Worm (Caenorhabditis elegans): ENCODE data around the gene snr-3.

Gene snr-3

DNA sequence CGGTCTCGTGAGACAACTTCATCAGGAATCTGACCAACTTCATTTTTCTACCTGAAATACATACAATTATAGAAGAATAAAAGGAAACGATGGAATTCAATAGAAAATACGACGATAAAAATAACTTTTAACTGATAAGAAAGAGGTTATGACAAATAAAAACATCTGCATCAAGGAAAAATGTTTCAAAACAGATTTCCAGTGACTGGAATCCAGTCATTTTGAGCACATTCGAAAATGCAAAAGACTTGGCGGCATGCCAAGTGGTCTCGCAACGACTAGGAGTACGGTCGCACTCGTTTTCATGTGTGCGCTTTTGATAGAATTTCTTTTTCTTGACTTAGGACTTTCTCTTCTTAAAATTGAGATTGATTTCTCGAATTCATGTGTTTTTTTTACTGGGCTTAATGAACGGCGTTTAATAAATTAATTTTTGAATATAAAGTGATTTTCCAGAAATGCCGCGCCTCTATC is at the start of gene snr-3, which contains the start of gene rsp-5 (continued):
- no peak for TF ChIP-seq fkh-4 (tag; optimal IDR thresholded peaks at IDR 0.05; ENCODE audit: borderline replicate concordance)
- TF ChIP-seq alr-1 (tag; optimal IDR thresholded peaks at IDR 0.05; ENCODE audit: borderline replicate concordance): no peak
- TF ChIP-seq unc-30 (tag; optimal IDR thresholded peaks at IDR 0.05): no peak
- peak; percentile 19 for TF ChIP-seq fkh-10 (GFP tag; optimal IDR thresholded peaks at IDR 0.05)
- TF ChIP-seq tlp-1 (tag; optimal IDR thresholded peaks at IDR 0.05): no peak
- no peak for TF ChIP-seq Y116A8C.19 (tag; optimal IDR thresholded peaks at IDR 0.05; ENCODE audit: borderline replicate concordance)
- TF ChIP-seq unc-86 (tag; optimal IDR thresholded peaks at IDR 0.05): peak; percentile 15
- TF ChIP-seq nhr-47 (tag; optimal IDR thresholded peaks at IDR 0.05): peak; percentile 71
- peak; percentile 82 to 85 for TF ChIP-seq efl-1 (optimal IDR thresholded peaks at IDR 0.05)
- TF ChIP-seq efl-1 (GFP tag; optimal IDR thresholded peaks at IDR 0.05 in 1 of 2): peak; percentile 79 to 97
- TF ChIP-seq nhr-85 (tag): peak; percentile 84
- no peak for TF ChIP-seq unc-62 (GFP tag; optimal IDR thresholded peaks at IDR 0.05)
- TF ChIP-seq unc-98 (GFP tag; IDR thresholded peaks at IDR 0.05): no peak
- no peak for TF ChIP-seq nhr-237 (tag; optimal IDR thresholded peaks at IDR 0.05)
- TF ChIP-seq nhr-12 (tag; optimal IDR thresholded peaks at IDR 0.05): no peak
- peak; percentile 38 to 68 (median 63) for TF ChIP-seq ceh-82 (tag; optimal IDR thresholded peaks at IDR 0.05)
- TF ChIP-seq mep-1 (tag; optimal IDR thresholded peaks at IDR 0.05): peak; percentile 61
- no peak for TF ChIP-seq ceh-90 (tag; optimal IDR thresholded peaks at IDR 0.05)
- TF ChIP-seq rnt-1 (tag; optimal IDR thresholded peaks at IDR 0.05): peak; percentile 73
- peak; percentile 15 for TF ChIP-seq ama-1 (optimal IDR thresholded peaks at IDR 0.05)
- peak in 2 of 6 experiments; percentile 43 to 61 for TF ChIP-seq elt-3 (tag; optimal IDR thresholded peaks at IDR 0.05)
- TF ChIP-seq F16B12.6 (tag; optimal IDR thresholded peaks at IDR 0.05): peak; percentile 33
- no peak for TF ChIP-seq aha-1 (tag; optimal IDR thresholded peaks at IDR 0.05)
- peak; percentile 55 for TF ChIP-seq xbp-1 (tag; optimal IDR thresholded peaks at IDR 0.05)
- TF ChIP-seq lin-35 (GFP tag; optimal IDR thresholded peaks at IDR 0.05): peak; percentile 78 to 91
- TF ChIP-seq isw-1 (GFP tag; IDR thresholded peaks at IDR 0.05): peak; percentile 51
- TF ChIP-seq nhr-28 (tag; optimal IDR thresholded peaks at IDR 0.05): no peak
- TF ChIP-seq mdl-1 (tag; optimal IDR thresholded peaks at IDR 0.05): peak in 1 of 2 experiments; percentile 41
- TF ChIP-seq fkh-8 (tag; optimal IDR thresholded peaks at IDR 0.05): peak; percentile 46
- TF ChIP-seq ets-5 (GFP tag; IDR thresholded peaks at IDR 0.05): no peak
- no peak for TF ChIP-seq sptf-1 (tag; optimal IDR thresholded peaks at IDR 0.05)
- no peak for TF ChIP-seq sox-4 (tag; optimal IDR thresholded peaks at IDR 0.05)
- TF ChIP-seq C04F5.9 (tag; optimal IDR thresholded peaks at IDR 0.05): no peak

DNA sequence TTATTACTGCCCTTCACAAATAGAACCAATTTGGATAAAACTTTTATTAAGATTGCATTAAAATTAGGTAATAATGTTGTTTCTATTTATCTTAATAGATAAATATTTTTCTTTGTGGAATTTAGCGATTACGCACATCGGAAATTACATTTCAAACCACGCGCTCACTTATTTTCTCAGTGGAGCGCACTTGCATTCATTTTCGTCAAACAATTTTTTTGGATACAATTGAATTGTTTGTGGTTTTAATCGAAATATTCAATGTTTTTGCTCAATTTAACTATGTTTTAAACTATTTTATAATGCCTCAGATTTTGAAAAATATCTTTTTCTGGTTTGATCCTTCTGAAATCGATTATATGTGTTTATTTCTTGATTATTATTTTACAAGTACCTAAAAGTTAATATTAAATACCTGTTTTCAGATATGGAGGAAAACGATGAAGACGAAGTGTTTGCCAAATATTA is 46.4 kb upstream of the snr-3 start, which contains the start of gene utp-20:
utp-20 (plus strand) TSS at position 418 of the 468 bp plus-strand sequence.
- TF ChIP-seq aha-1 (tag; optimal IDR thresholded peaks at IDR 0.05) (no peak), mep-1 (tag; optimal IDR thresholded peaks at IDR 0.05) (peak; percentile 62), grh-1 (GFP tag; IDR thresholded peaks at IDR 0.05) (no peak), Y116A8C.19 (tag; optimal IDR thresholded peaks at IDR 0.05; ENCODE audit: borderline replicate concordance) (no peak), blmp-1 (tag; optimal IDR thresholded peaks at IDR 0.05) (peak; percentile 49), fkh-4 (tag; optimal IDR thresholded peaks at IDR 0.05; ENCODE audit: borderline replicate concordance) (no peak), nhr-77 (tag; optimal IDR thresholded peaks at IDR 0.05) (no peak), unc-98 (GFP tag; IDR thresholded peaks at IDR 0.05) (no peak), unc-62 (GFP tag; optimal IDR thresholded peaks at IDR 0.05) (no peak), nhr-90 (tag; optimal IDR thresholded peaks at IDR 0.05; ENCODE audit: poor library complexity) (peak; percentile 55), ceh-82 (tag; optimal IDR thresholded peaks at IDR 0.05) (peak in 2 of 3 experiments; percentile 4 to 43), nhr-28 (tag; optimal IDR thresholded peaks at IDR 0.05) (no peak), lin-35 (GFP tag; optimal IDR thresholded peaks at IDR 0.05) (peak; percentile 90 to 97), zag-1 (tag; optimal IDR thresholded peaks at IDR 0.05) (no peak), lin-39 (tag; optimal IDR thresholded peaks at IDR 0.05) (peak; percentile 2), efl-3 (GFP tag; optimal IDR thresholded peaks at IDR 0.05) (no peak), lir-3 (tag; optimal IDR thresholded peaks at IDR 0.05; ENCODE audit: poor library complexity) (no peak), fkh-8 (tag; optimal IDR thresholded peaks at IDR 0.05) (peak; percentile 26), sptf-1 (tag; optimal IDR thresholded peaks at IDR 0.05) (no peak), nhr-20 (tag; optimal IDR thresholded peaks at IDR 0.05) (peak; percentile 46), sup-37 (GFP tag; optimal IDR thresholded peaks at IDR 0.05) (no peak), ztf-11 (tag; optimal IDR thresholded peaks at IDR 0.05) (no peak), jun-1 (tag; optimal IDR thresholded peaks at IDR 0.05) (no peak), rnt-1 (tag; optimal IDR thresholded peaks at IDR 0.05) (peak; percentile 52), ces-1 (GFP tag; optimal IDR thresholded peaks at IDR 0.05) (peak; percentile 48), pag-3 (tag; optimal IDR thresholded peaks at IDR 0.05; ENCODE audit: borderline replicate concordance, insufficient read depth) (no peak), skn-1 (tag; optimal IDR thresholded peaks at IDR 0.05) (peak; percentile 59), nhr-47 (tag; optimal IDR thresholded peaks at IDR 0.05) (no peak), zip-4 (GFP tag; optimal IDR thresholded peaks at IDR 0.05) (no peak), aly-2 (tag; optimal IDR thresholded peaks at IDR 0.05) (no peak), ceh-63 (GFP tag; optimal IDR thresholded peaks at IDR 0.05) (no peak)
